Worm (Caenorhabditis elegans) whole organism, young adult: Measurements from ENCODE around the gene clec-254.

Source experiments
- F39B2.1 ChIP-seq: fragments of 200-800 bp; sonication (Bioruptor generic); IDR thresholded peaks from 2 replicates; pipeline ENCODE4 v1.3.6; 2022; ENCODE audit warnings: missing genetic modification reagents, missing genetic modification characterization, missing compliant biosample characterization
- ets-4 ChIP-seq: fragments of 200-800 bp; sonication (Bioruptor generic); optimal IDR thresholded peaks from 2 replicates; lab custom pipeline; 2018; ENCODE audit warnings: mild to moderate bottlenecking, missing genetic modification characterization, missing compliant biosample characterization
- him-1 ChIP-seq: sonication (generic microtip); optimal IDR thresholded peaks from 2 replicates; lab custom pipeline; 2016; ENCODE audit warnings: missing genotype, missing genetic modification reagents, missing genetic modification characterization, missing compliant biosample characterization
- lir-1 ChIP-seq: fragments of 200-800 bp; sonication (Bioruptor generic); conservative IDR thresholded peaks from 2 replicates; pipeline ENCODE4 v1.3.6; 2022; ENCODE audit warnings: missing genetic modification reagents, missing genetic modification characterization, missing compliant biosample characterization
- nhr-27 ChIP-seq: fragments of 200-800 bp; sonication (Bioruptor generic); optimal IDR thresholded peaks from 2 replicates; lab custom pipeline; 2018; ENCODE audit warnings: mild to moderate bottlenecking, missing genetic modification characterization, moderate library complexity, missing compliant biosample characterization
- snpc-4 ChIP-seq, 5 experiments: fragments of 150-350 bp in 1 of 5; sonication (generic microtip) in 4 of 5; optimal IDR thresholded peaks; 2 replicates each; lab custom pipeline; 2014 to 2018; ENCODE audit warnings: missing genetic modification characterization in 5 of 5, missing biosample characterization in 3 of 5, antibody characterized with exemption in 2 of 5, mild to moderate bottlenecking in 2 of 5, missing compliant biosample characterization in 2 of 5, missing genotype in 2 of 5, moderate library complexity in 2 of 5, missing genetic modification reagents in 1 of 5

- TF ChIP-seq snpc-4 (GFP tag; optimal IDR thresholded peaks at IDR 0.05; lab: Kevin White, UChicago): no peak
- no peak for TF ChIP-seq snpc-4 (tag; optimal IDR thresholded peaks at IDR 0.05; lab: Kevin White, UChicago)
- no peak for TF ChIP-seq F39B2.1 (GFP tag; lab: Robert Waterston, UW)
- TF ChIP-seq him-1 (tag; lab: Kevin White, UChicago): no peak
- TF ChIP-seq lir-1: no peak
- TF ChIP-seq nhr-27: no peak
- TF ChIP-seq ets-4 (GFP tag; lab: Kevin White, UChicago): no peak
These were observed 31.5 kb downstream of the clec-254 start for ce11 chrV:18722510-18723299.
